Comparison of ENCODE assay signal across 1 worm cellular context in the genomic region with DNA sequence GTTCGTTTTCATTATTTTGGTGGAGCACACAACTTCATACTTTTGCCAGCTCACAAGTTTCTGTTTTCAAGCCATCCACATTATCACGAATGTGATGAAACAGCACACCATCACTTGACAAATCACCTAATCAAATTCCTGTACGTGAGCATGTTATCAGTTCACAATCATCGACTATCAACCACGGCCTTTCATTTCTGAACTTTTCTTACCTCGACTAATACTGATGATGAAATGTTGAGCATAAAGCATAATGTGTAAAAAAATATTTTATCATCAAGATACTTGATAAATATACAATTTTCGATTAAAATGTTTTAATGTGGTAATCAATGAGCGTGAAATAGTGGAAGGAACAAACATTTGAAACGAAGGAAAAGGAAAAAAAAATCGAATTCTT.
TF ChIP-seq lines count a peak whose summit lies in the region.

No protein-coding gene starts in this region.

TF ChIP-seq in whole organism, L2 larva, 48 proteins besides CTCF, POLR2A, EP300 and RAD21 (continued from another document):
- no peak for TF ChIP-seq ztf-11 (tag; optimal IDR thresholded peaks at IDR 0.05; lab: Kevin White, UChicago)
